Worm (Caenorhabditis elegans) whole organism, L1 larva: ENCODE measurements around the gene Y22D7AL.7.

Experiments
- C04F5.9 ChIP-seq: sonication (generic microtip); optimal IDR thresholded peaks from 2 replicates; lab custom pipeline; 2016; ENCODE audit warnings: missing genetic modification characterization, missing compliant biosample characterization
- C16A3.4 ChIP-seq: fragments of 150-350 bp; optimal IDR thresholded peaks from 2 replicates; lab custom pipeline; 2014; ENCODE audit warnings: missing biosample characterization, missing genetic modification characterization
- Y116A8C.19 ChIP-seq: sonication (generic microtip); optimal IDR thresholded peaks from 2 replicates; lab custom pipeline; 2016; ENCODE audit warnings: missing compliant biosample characterization, missing genetic modification characterization, borderline replicate concordance
- ama-1 ChIP-seq: fragments of 150-350 bp; optimal IDR thresholded peaks from 2 replicates; lab custom pipeline; 2014
- blmp-1 ChIP-seq: fragments of 150-350 bp; optimal IDR thresholded peaks from 2 replicates; lab custom pipeline; 2014; ENCODE audit warnings: missing biosample characterization, missing genetic modification characterization
- ceh-63 ChIP-seq: fragments of 200-800 bp; sonication (Bioruptor generic); optimal IDR thresholded peaks from 2 replicates; lab custom pipeline; 2018; ENCODE audit warnings: mild to moderate bottlenecking, missing genetic modification characterization, missing compliant biosample characterization
- ceh-82 ChIP-seq, 3 experiments: fragments of 150-350 bp in 1 of 3; sonication (generic microtip) in 2 of 3; optimal IDR thresholded peaks; 2 replicates each; lab custom pipeline; 2014 to 2017; ENCODE audit warnings: missing biosample characterization in 3 of 3, missing genetic modification characterization in 3 of 3
- ceh-90 ChIP-seq: sonication (generic microtip); optimal IDR thresholded peaks from 2 replicates; lab custom pipeline; 2016; ENCODE audit warnings: missing genetic modification characterization, missing compliant biosample characterization
- ces-1 ChIP-seq: fragments of 150-350 bp; optimal IDR thresholded peaks from 2 replicates; lab custom pipeline; 2014; ENCODE audit warnings: missing biosample characterization, missing genetic modification reagents, missing genetic modification characterization
- dpl-1 ChIP-seq, 3 experiments: fragments of 150-350 bp in 2 of 3; sonication (generic microtip) in 1 of 3; optimal IDR thresholded peaks; 2 replicates each; lab custom pipeline; 2014 to 2017; ENCODE audit warnings: missing biosample characterization in 3 of 3, missing genetic modification characterization in 3 of 3, missing genetic modification reagents in 3 of 3
- dsc-1 ChIP-seq: sonication (generic microtip); optimal IDR thresholded peaks from 2 replicates; lab custom pipeline; 2016; ENCODE audit warnings: mild to moderate bottlenecking, missing genetic modification characterization, missing compliant biosample characterization
- efl-1 ChIP-seq, 4 experiments: fragments of 150-350 bp; optimal IDR thresholded peaks in 3 of 4; peaks in 1 of 4; 1 replicate in 1 of 4; 2 replicates in 3 of 4; lab custom pipeline; 2014; ENCODE audit warnings: missing biosample characterization in 2 of 4, missing genetic modification characterization in 2 of 4, missing genetic modification reagents in 2 of 4
- egl-13 ChIP-seq: sonication (generic microtip); optimal IDR thresholded peaks from 2 replicates; lab custom pipeline; 2016; ENCODE audit warnings: missing genotype, missing genetic modification reagents, missing genetic modification characterization, missing compliant biosample characterization
- elt-3 ChIP-seq, 6 experiments: fragments of 150-350 bp in 1 of 6; sonication (generic microtip); optimal IDR thresholded peaks; 2 replicates each; lab custom pipeline; 2017 to 2018; ENCODE audit warnings: missing biosample characterization in 6 of 6, missing genetic modification characterization in 6 of 6, inconsistent platforms in 1 of 6
- fkh-10 ChIP-seq: sonication (generic microtip); optimal IDR thresholded peaks from 2 replicates; lab custom pipeline; 2017; ENCODE audit warnings: missing biosample characterization, missing genetic modification reagents, missing genetic modification characterization
- fkh-8 ChIP-seq: sonication (generic microtip); optimal IDR thresholded peaks from 2 replicates; lab custom pipeline; 2016; ENCODE audit warnings: mild to moderate bottlenecking, missing genetic modification characterization, missing compliant biosample characterization
- fos-1 ChIP-seq: fragments of 150-350 bp; optimal IDR thresholded peaks from 2 replicates; lab custom pipeline; 2014; ENCODE audit warnings: missing biosample characterization, missing genetic modification characterization
- hlh-17 ChIP-seq: fragments of 200-800 bp; sonication (Bioruptor generic); optimal IDR thresholded peaks from 2 replicates; lab custom pipeline; 2018; ENCODE audit warnings: missing genetic modification characterization, mild to moderate bottlenecking, missing compliant biosample characterization, moderate library complexity, borderline replicate concordance
- hlh-4 ChIP-seq: sonication (generic microtip); optimal IDR thresholded peaks from 2 replicates; lab custom pipeline; 2016; ENCODE audit warnings: mild to moderate bottlenecking, missing genetic modification characterization, missing compliant biosample characterization
- hpl-2 ChIP-seq: fragments of 150-350 bp; optimal IDR thresholded peaks from 2 replicates; lab custom pipeline; 2014; ENCODE audit warnings: missing biosample characterization, missing genetic modification reagents, missing genetic modification characterization
- lin-13 ChIP-seq: fragments of 150-350 bp; optimal IDR thresholded peaks from 2 replicates; lab custom pipeline; 2014; ENCODE audit warnings: missing biosample characterization, missing genetic modification reagents, missing genetic modification characterization
- lin-14 ChIP-seq: fragments of 200-800 bp; sonication (Bioruptor generic); optimal IDR thresholded peaks from 2 replicates; lab custom pipeline; 2018; ENCODE audit warnings: mild to moderate bottlenecking, missing genetic modification characterization, moderate library complexity, missing compliant biosample characterization
- lin-15B ChIP-seq: fragments of 150-350 bp; sonication (generic microtip); optimal IDR thresholded peaks from 3 replicates; lab custom pipeline; 2014; ENCODE audit warnings: missing biosample characterization, missing genetic modification characterization
- lin-39 ChIP-seq: fragments of 150-350 bp; optimal IDR thresholded peaks from 2 replicates; lab custom pipeline; 2014; ENCODE audit warnings: missing biosample characterization, missing genetic modification reagents, missing genetic modification characterization
- lir-3 ChIP-seq: sonication (generic microtip); optimal IDR thresholded peaks from 2 replicates; lab custom pipeline; 2016; ENCODE audit warnings: mild to moderate bottlenecking, missing genetic modification characterization, moderate library complexity, missing compliant biosample characterization; ENCODE audit not compliant: poor library complexity
- lsy-2 ChIP-seq, 2 experiments: fragments of 150-350 bp; optimal IDR thresholded peaks; 2 replicates each; lab custom pipeline; 2014; ENCODE audit warnings: missing biosample characterization in 2 of 2, missing genetic modification characterization in 2 of 2
- mdl-1 ChIP-seq, 2 experiments: fragments of 150-350 bp; optimal IDR thresholded peaks; 2 replicates each; lab custom pipeline; 2014 to 2017; ENCODE audit warnings: missing biosample characterization in 2 of 2, missing genetic modification characterization in 2 of 2, inconsistent platforms in 1 of 2
- mep-1 ChIP-seq: fragments of 150-350 bp; optimal IDR thresholded peaks from 2 replicates; lab custom pipeline; 2014; ENCODE audit warnings: missing biosample characterization, missing genetic modification characterization
- nhr-11 ChIP-seq: fragments of 150-350 bp; optimal IDR thresholded peaks from 2 replicates; lab custom pipeline; 2014; ENCODE audit warnings: missing biosample characterization, missing genetic modification characterization
- nhr-19 ChIP-seq: fragments of 200-800 bp; sonication (Bioruptor generic); conservative IDR thresholded peaks from 2 replicates; pipeline ENCODE4 v1.3.6; 2022; ENCODE audit warnings: missing genetic modification characterization, missing compliant biosample characterization
- nhr-20 ChIP-seq: sonication (generic microtip); optimal IDR thresholded peaks from 2 replicates; lab custom pipeline; 2016; ENCODE audit warnings: mild to moderate bottlenecking, missing genetic modification characterization, missing compliant biosample characterization
- nhr-71 ChIP-seq: sonication (generic microtip); optimal IDR thresholded peaks from 2 replicates; lab custom pipeline; 2016; ENCODE audit warnings: mild to moderate bottlenecking, missing genetic modification characterization, moderate library complexity, missing compliant biosample characterization
- nhr-76 ChIP-seq: sonication (generic microtip); optimal IDR thresholded peaks from 2 replicates; lab custom pipeline; 2017; ENCODE audit warnings: missing biosample characterization, missing genetic modification characterization
- nhr-77 ChIP-seq: fragments of 150-350 bp; optimal IDR thresholded peaks from 2 replicates; lab custom pipeline; 2014; ENCODE audit warnings: missing biosample characterization, missing genetic modification characterization
- nhr-84 ChIP-seq: sonication (generic microtip); optimal IDR thresholded peaks from 2 replicates; lab custom pipeline; 2017; ENCODE audit warnings: missing biosample characterization, missing genetic modification characterization
- nhr-85 ChIP-seq: sonication (generic microtip); peaks from one replicate; lab custom pipeline; 2016; ENCODE audit warnings: missing genetic modification characterization, inconsistent platforms, missing compliant biosample characterization
- pag-3 ChIP-seq: sonication (generic microtip); optimal IDR thresholded peaks from 2 replicates; lab custom pipeline; 2017; ENCODE audit warnings: missing genetic modification characterization, mild to moderate bottlenecking, missing compliant biosample characterization, antibody characterized with exemption, borderline replicate concordance; ENCODE audit not compliant: insufficient read depth
- rnt-1 ChIP-seq: sonication (generic microtip); optimal IDR thresholded peaks from 2 replicates; lab custom pipeline; 2016; ENCODE audit warnings: mild to moderate bottlenecking, missing genetic modification characterization, moderate library complexity, missing compliant biosample characterization
- skn-1 ChIP-seq: fragments of 150-350 bp; optimal IDR thresholded peaks from 2 replicates; lab custom pipeline; 2014; ENCODE audit warnings: missing biosample characterization, missing genetic modification characterization
- snu-23 ChIP-seq: sonication (generic microtip); optimal IDR thresholded peaks from 2 replicates; lab custom pipeline; 2016; ENCODE audit warnings: missing genetic modification characterization, missing compliant biosample characterization
- sox-4 ChIP-seq: sonication (generic microtip); optimal IDR thresholded peaks from 2 replicates; lab custom pipeline; 2016; ENCODE audit warnings: missing genetic modification characterization, missing compliant biosample characterization
- sptf-1 ChIP-seq: fragments of 150-350 bp; optimal IDR thresholded peaks from 2 replicates; lab custom pipeline; 2014; ENCODE audit warnings: missing biosample characterization, missing genetic modification characterization
- sup-37 ChIP-seq: fragments of 200-800 bp; sonication (Bioruptor generic); optimal IDR thresholded peaks from 2 replicates; lab custom pipeline; 2018; ENCODE audit warnings: mild to moderate bottlenecking, missing genetic modification characterization, missing compliant biosample characterization
- swsn-7 ChIP-seq: sonication (generic microtip); optimal IDR thresholded peaks from 2 replicates; lab custom pipeline; 2016; ENCODE audit warnings: missing genetic modification characterization, missing compliant biosample characterization
- tbx-2 ChIP-seq: sonication (generic microtip); optimal IDR thresholded peaks from 2 replicates; lab custom pipeline; 2016; ENCODE audit warnings: missing genetic modification characterization, missing compliant biosample characterization
- tlp-1 ChIP-seq: fragments of 150-350 bp; optimal IDR thresholded peaks from 2 replicates; lab custom pipeline; 2014; ENCODE audit warnings: missing biosample characterization, missing genetic modification characterization
- unc-130 ChIP-seq: fragments of 150-350 bp; optimal IDR thresholded peaks from 2 replicates; lab custom pipeline; 2017; ENCODE audit warnings: missing biosample characterization, missing genetic modification characterization, inconsistent platforms
- unc-86 ChIP-seq: sonication (generic microtip); optimal IDR thresholded peaks from 2 replicates; lab custom pipeline; 2016; ENCODE audit warnings: missing genetic modification characterization, missing compliant biosample characterization
- unc-98 ChIP-seq: fragments of 200-800 bp; sonication (Bioruptor generic); IDR thresholded peaks from 2 replicates; pipeline ENCODE4 v1.3.6; 2022; ENCODE audit warnings: missing genetic modification characterization, missing compliant biosample characterization
- vab-15 ChIP-seq: sonication (generic microtip); optimal IDR thresholded peaks from 2 replicates; lab custom pipeline; 2017; ENCODE audit warnings: missing genotype, mild to moderate bottlenecking, missing genetic modification characterization, missing compliant biosample characterization
- zag-1 ChIP-seq: fragments of 150-350 bp; optimal IDR thresholded peaks from 2 replicates; lab custom pipeline; 2014; ENCODE audit warnings: missing biosample characterization, missing genetic modification characterization
- zip-4 ChIP-seq: fragments of 200-800 bp; sonication (Bioruptor generic); optimal IDR thresholded peaks from 2 replicates; lab custom pipeline; 2018; ENCODE audit warnings: mild to moderate bottlenecking, missing genetic modification characterization, moderate library complexity, missing compliant biosample characterization

The Y22D7AL.7 gene

DNA sequence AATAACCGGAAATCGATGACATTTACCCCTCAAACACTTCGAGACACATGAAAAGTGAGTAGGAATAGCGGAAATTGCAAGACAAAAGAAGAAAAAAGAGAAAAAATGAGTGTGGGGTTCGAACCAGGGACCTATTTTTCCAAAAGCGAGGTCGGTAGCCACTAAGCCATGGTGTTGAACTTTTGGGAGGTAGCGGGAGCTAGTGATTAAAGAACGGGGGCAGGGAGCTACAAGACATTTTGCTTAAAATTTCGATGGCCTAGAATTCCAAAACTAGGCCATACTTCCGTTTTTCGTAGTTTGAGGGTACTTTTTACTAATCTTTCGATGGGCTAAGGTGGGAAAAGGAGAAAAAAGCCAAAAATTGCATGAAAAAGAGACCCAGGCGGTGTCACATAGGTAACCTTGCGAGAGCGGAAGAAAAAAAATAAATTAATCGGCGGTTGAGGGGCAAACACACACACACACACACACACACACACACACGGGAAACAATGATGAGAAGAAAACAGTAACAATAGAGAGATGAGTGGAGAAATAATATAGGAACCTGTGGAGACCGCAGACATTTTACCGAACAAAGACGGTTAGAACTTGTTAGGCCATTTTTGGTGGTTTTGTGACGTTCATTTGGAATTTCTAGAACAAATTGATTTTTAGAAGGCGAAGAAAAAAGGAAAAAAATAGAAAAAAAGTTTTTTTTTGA is 25.1 kb downstream of the Y22D7AL.7 start:
- TF ChIP-seq Y116A8C.19 (no peak), lin-13 (GFP tag; lab: Kevin White, UChicago) (peak; percentile 25), lin-39 (tag; lab: Kevin White, UChicago) (no peak), pag-3 (tag; lab: Kevin White, UChicago) (no peak), ama-1 (lab: Kevin White, UChicago) (no peak), rnt-1 (tag; lab: Kevin White, UChicago) (peak; percentile 66), mdl-1 (tag; optimal IDR thresholded peaks at IDR 0.05; lab: Kevin White, UChicago) (no peak), lir-3 (tag; lab: Kevin White, UChicago) (peak; percentile 52), zip-4 (GFP tag; lab: Kevin White, UChicago) (no peak), snu-23 (GFP tag; lab: Kevin White, UChicago) (peak; percentile 40), hlh-4 (tag; lab: Kevin White, UChicago) (no peak), nhr-77 (tag; lab: Kevin White, UChicago) (no peak), ceh-82 (tag; optimal IDR thresholded peaks at IDR 0.05; lab: Kevin White, UChicago) (no peak), nhr-20 (peak; percentile 37), ces-1 (GFP tag; lab: Kevin White, UChicago) (no peak), skn-1 (tag; lab: Kevin White, UChicago) (peak; percentile 8), C16A3.4 (tag; lab: Kevin White, UChicago) (no peak), mep-1 (no peak), fkh-10 (GFP tag; lab: Kevin White, UChicago) (no peak), unc-86 (no peak), nhr-71 (tag; lab: Kevin White, UChicago) (peak; percentile 53), lin-14 (GFP tag; lab: Kevin White, UChicago) (peak; percentile 68), elt-3 (tag; optimal IDR thresholded peaks at IDR 0.05; lab: Kevin White, UChicago) (peak in 1 of 6 experiments; percentile 70), lsy-2 (tag; optimal IDR thresholded peaks at IDR 0.05; lab: Kevin White, UChicago) (peak in 1 of 2 experiments; percentile 2), lin-15B (no peak), sup-37 (GFP tag; lab: Kevin White, UChicago) (no peak), fkh-8 (tag; lab: Kevin White, UChicago) (peak; percentile 55), swsn-7 (peak; percentile 1), tlp-1 (no peak), efl-1 (optimal IDR thresholded peaks at IDR 0.05; lab: Kevin White, UChicago) (no peak), efl-1 (GFP tag; optimal IDR thresholded peaks at IDR 0.05 in 1 of 2; lab: Kevin White, UChicago) (peak in 1 of 2 experiments; percentile 86), ceh-63 (no peak), nhr-76 (tag; lab: Kevin White, UChicago) (no peak), dsc-1 (peak; percentile 46), ceh-90 (tag; lab: Kevin White, UChicago) (peak; percentile 54), nhr-11 (tag; lab: Kevin White, UChicago) (no peak), nhr-19 (peak; percentile 39), hpl-2 (no peak), nhr-84 (no peak), sptf-1 (no peak), nhr-85 (tag; lab: Kevin White, UChicago) (peak; percentile 81), unc-130 (tag; lab: Kevin White, UChicago) (no peak), blmp-1 (peak; percentile 53), C04F5.9 (tag; lab: Kevin White, UChicago) (no peak), egl-13 (tag; lab: Kevin White, UChicago) (no peak), tbx-2 (no peak), hlh-17 (GFP tag; lab: Kevin White, UChicago) (no peak), fos-1 (no peak), zag-1 (tag; lab: Kevin White, UChicago) (no peak), unc-98 (GFP tag; lab: Robert Waterston, UW) (no peak), vab-15 (no peak), dpl-1 (GFP tag; optimal IDR thresholded peaks at IDR 0.05; lab: Kevin White, UChicago) (no peak), sox-4 (no peak)
